Fruit fly (Drosophila melanogaster) whole organism, adult: ENCODE data around the gene CG3982.

Source experiments
- CG11617 ChIP-seq: fragments of 200-800 bp; sonication (Bioruptor generic); optimal IDR thresholded peaks from 2 replicates; lab custom pipeline; 2017; ENCODE audit warnings: mild to moderate bottlenecking, missing biosample characterization, missing genetic modification reagents, missing genetic modification characterization
- Clk ChIP-seq: fragments of 200-800 bp; sonication (Bioruptor generic); optimal IDR thresholded peaks from 2 replicates; lab custom pipeline; 2017; ENCODE audit warnings: missing biosample characterization, missing genetic modification characterization
- Crg-1 ChIP-seq: fragments of 200-800 bp; sonication (Bioruptor generic); optimal IDR thresholded peaks from 2 replicates; lab custom pipeline; 2016; ENCODE audit warnings: missing biosample characterization, missing genetic modification characterization
- Hr96 ChIP-seq: fragments of 200-800 bp; sonication (Bioruptor generic); optimal IDR thresholded peaks from 2 replicates; lab custom pipeline; 2016; ENCODE audit warnings: missing biosample characterization, missing genetic modification characterization
- Mnt ChIP-seq: fragments of 200-800 bp; sonication (Bioruptor generic); optimal IDR thresholded peaks from 2 replicates; lab custom pipeline; 2016; ENCODE audit warnings: missing biosample characterization, mild to moderate bottlenecking, missing genetic modification characterization
- cic ChIP-seq: fragments of 200-800 bp; sonication (Bioruptor generic); optimal IDR thresholded peaks from 2 replicates; lab custom pipeline; 2017; ENCODE audit warnings: missing biosample characterization, mild to moderate bottlenecking, missing genetic modification characterization, moderate library complexity
- cnc ChIP-seq, 2 experiments: fragments of >200 bp; optimal IDR thresholded peaks; 2 replicates each; lab custom pipeline; 2017
- pad ChIP-seq: fragments of 200-800 bp; sonication (Bioruptor generic); optimal IDR thresholded peaks from 3 replicates; lab custom pipeline; 2017; ENCODE audit warnings: missing biosample characterization, missing genetic modification characterization, mild to moderate bottlenecking, moderate library complexity, missing genetic modification reagents

DNA sequence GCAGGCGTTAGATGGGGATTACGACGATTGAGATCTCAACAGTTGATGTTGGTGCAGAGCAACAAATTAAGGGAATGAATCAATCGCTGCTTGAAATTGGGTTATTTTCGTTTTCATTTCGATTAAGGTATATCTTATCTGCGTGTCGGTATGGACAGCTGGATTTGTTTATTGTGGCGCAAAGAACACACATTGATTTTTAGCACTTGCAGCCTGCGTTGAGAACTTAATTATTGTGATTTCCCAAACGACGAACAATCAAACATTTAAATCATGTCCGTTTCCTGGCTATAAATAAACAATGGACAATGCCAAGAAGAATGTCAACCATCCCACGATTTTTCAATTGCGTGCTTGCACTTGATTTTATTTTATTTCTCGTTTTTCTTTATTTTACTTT, 19.2 kb downstream of the CG3982 start:
- no peak for TF ChIP-seq CG11617 (GFP tag; lab: Kevin White, UChicago)
- TF ChIP-seq cnc (optimal IDR thresholded peaks at IDR 0.05; lab: Kevin White, UChicago): no peak
- no peak for TF ChIP-seq cic (GFP tag; lab: Kevin White, UChicago)
- TF ChIP-seq Mnt: no peak
- no peak for TF ChIP-seq Hr96 (GFP tag; lab: Kevin White, UChicago)
- TF ChIP-seq Crg-1: no peak
- TF ChIP-seq pad (GFP tag; lab: Kevin White, UChicago): no peak
- TF ChIP-seq Clk: no peak
